Worm (Caenorhabditis elegans) whole organism, young adult: ENCODE measurements around the gene tbg-1.

Source experiments
- ZK185.1 ChIP-seq: sonication (generic microtip); optimal IDR thresholded peaks from 2 replicates; lab custom pipeline; 2016; ENCODE audit warnings: mild to moderate bottlenecking, missing genetic modification characterization, missing compliant biosample characterization; ENCODE audit not compliant: poor library complexity, severe bottlenecking
- nfya-1 ChIP-seq: sonication (generic microtip); optimal IDR thresholded peaks from 2 replicates; lab custom pipeline; 2017; ENCODE audit warnings: antibody characterized with exemption, missing compliant biosample characterization, missing genetic modification characterization, borderline replicate concordance; ENCODE audit not compliant: insufficient read depth
- snpc-1.1 ChIP-seq: sonication (generic microtip); optimal IDR thresholded peaks from 2 replicates; lab custom pipeline; 2017; ENCODE audit warnings: missing genetic modification characterization, mild to moderate bottlenecking, missing compliant biosample characterization, antibody characterized with exemption, moderate library complexity, missing genotype, missing genetic modification reagents; ENCODE audit not compliant: insufficient read depth
- ztf-6 ChIP-seq: fragments of 200-800 bp; sonication (Bioruptor generic); IDR thresholded peaks from 2 replicates; pipeline ENCODE4 v1.3.6; 2022; ENCODE audit warnings: missing genetic modification reagents, missing genetic modification characterization, missing compliant biosample characterization

- no peak for TF ChIP-seq nfya-1
- no peak for TF ChIP-seq ztf-6
- TF ChIP-seq snpc-1.1 (tag; lab: Kevin White, UChicago), result no peak
- TF ChIP-seq ZK185.1 (tag; lab: Kevin White, UChicago), result no peak
Measured at ce11 chrIII:9582240-9582639, 46.7 kb downstream of the tbg-1 start, which contains the start of gene C48B4.3.
